Fruit fly (Drosophila melanogaster) whole organism, adult: ENCODE measurements around the gene slpr.

Experiments
- CG11617 ChIP-seq: fragments of 200-800 bp; sonication (Bioruptor generic); optimal IDR thresholded peaks from 2 replicates; lab custom pipeline; 2017; ENCODE audit warnings: mild to moderate bottlenecking, missing biosample characterization, missing genetic modification reagents, missing genetic modification characterization
- CG12768 ChIP-seq: fragments of 200-800 bp; sonication (Bioruptor generic); optimal IDR thresholded peaks from 2 replicates; lab custom pipeline; 2017; ENCODE audit warnings: missing biosample characterization, missing genetic modification characterization, mild to moderate bottlenecking, moderate library complexity, missing genetic modification reagents
- CG14711 ChIP-seq: fragments of 200-800 bp; sonication (Bioruptor generic); optimal IDR thresholded peaks from 2 replicates; lab custom pipeline; 2018; ENCODE audit warnings: missing biosample characterization, mild to moderate bottlenecking, missing genetic modification characterization, moderate library complexity
- CG1620 ChIP-seq: fragments of 200-800 bp; sonication (Bioruptor generic); optimal IDR thresholded peaks from 2 replicates; lab custom pipeline; 2016; ENCODE audit warnings: missing biosample characterization, missing genetic modification characterization
- CG7045 ChIP-seq: fragments of 200-800 bp; sonication (Bioruptor generic); optimal IDR thresholded peaks from 2 replicates; lab custom pipeline; 2017; ENCODE audit warnings: missing biosample characterization, mild to moderate bottlenecking, missing genetic modification characterization
- CG7101 ChIP-seq: fragments of 200-800 bp; sonication (Bioruptor generic); optimal IDR thresholded peaks from 2 replicates; lab custom pipeline; 2018; ENCODE audit warnings: missing biosample characterization, mild to moderate bottlenecking, missing genetic modification characterization, moderate library complexity
- Clk ChIP-seq: fragments of 200-800 bp; sonication (Bioruptor generic); optimal IDR thresholded peaks from 2 replicates; lab custom pipeline; 2017; ENCODE audit warnings: missing biosample characterization, missing genetic modification characterization
- Crg-1 ChIP-seq: fragments of 200-800 bp; sonication (Bioruptor generic); optimal IDR thresholded peaks from 2 replicates; lab custom pipeline; 2016; ENCODE audit warnings: missing biosample characterization, missing genetic modification characterization
- bab1 ChIP-seq: fragments of 200-800 bp; sonication (Bioruptor generic); optimal IDR thresholded peaks from 3 replicates; lab custom pipeline; 2019; ENCODE audit warnings: missing biosample characterization, mild to moderate bottlenecking, missing genetic modification characterization, moderate library complexity
- cic ChIP-seq: fragments of 200-800 bp; sonication (Bioruptor generic); optimal IDR thresholded peaks from 2 replicates; lab custom pipeline; 2017; ENCODE audit warnings: missing biosample characterization, mild to moderate bottlenecking, missing genetic modification characterization, moderate library complexity
- cnc ChIP-seq, 2 experiments: fragments of >200 bp; optimal IDR thresholded peaks; 2 replicates each; lab custom pipeline; 2017
- kay ChIP-seq: fragments of 200-800 bp; sonication (Bioruptor generic); peaks from one replicate; lab custom pipeline; 2016; ENCODE audit warnings: missing biosample characterization, missing genetic modification characterization, borderline replicate concordance
- ovo ChIP-seq: fragments of 200-800 bp; sonication (Bioruptor generic); optimal IDR thresholded peaks from 2 replicates; lab custom pipeline; 2016; ENCODE audit warnings: missing biosample characterization, missing genetic modification characterization
- toe ChIP-seq: fragments of 200-800 bp; sonication (Bioruptor generic); optimal IDR thresholded peaks from 2 replicates; lab custom pipeline; 2016; ENCODE audit warnings: missing biosample characterization, missing genetic modification characterization

dm6 chrX:8196157-8196526, 19.2 kb upstream of the slpr start:
- TF ChIP-seq cic (GFP tag; lab: Kevin White, UChicago) (no peak), Crg-1 (GFP tag; lab: Kevin White, UChicago) (no peak), toe (no peak), cnc (optimal IDR thresholded peaks at IDR 0.05; lab: Kevin White, UChicago) (no peak), ovo (GFP tag; lab: Kevin White, UChicago) (no peak), Clk (no peak), CG7045 (no peak), CG14711 (no peak), CG7101 (tag; lab: Kevin White, UChicago) (no peak), bab1 (GFP tag; lab: Kevin White, UChicago) (no peak), CG1620 (no peak), CG11617 (no peak), kay (no peak), CG12768 (GFP tag; lab: Kevin White, UChicago) (no peak)
